Fruit fly (Drosophila melanogaster): Measurements from ENCODE around the gene Ance.

- TF ChIP-seq CG8301 (tag; optimal IDR thresholded peaks at IDR 0.05) (no peak), CG17806 (tag; optimal IDR thresholded peaks at IDR 0.05) (no peak), gl (tag; optimal IDR thresholded peaks at IDR 0.05) (no peak), CG14655 (GFP tag; optimal IDR thresholded peaks at IDR 0.05) (peak; percentile 30), Ets98B (GFP tag; IDR thresholded peaks at IDR 0.05) (no peak), CG32121 (GFP tag; IDR thresholded peaks at IDR 0.05) (0 out of 2 replicates have a peak, but pooled peaks have one; percentile 16)
These were observed 23.0 kb downstream of the Ance start for dm6 chr2L:13928461-13928860.
